Worm (Caenorhabditis elegans) whole organism, L4/young adult: ENCODE data around the gene Y41C4A.7.

Experiments
- W03F9.2 ChIP-seq: fragments of 150-350 bp; optimal IDR thresholded peaks from 2 replicates; lab custom pipeline; 2014; ENCODE audit warnings: missing biosample characterization, missing genetic modification characterization
- dao-5 ChIP-seq: sonication (generic microtip); optimal IDR thresholded peaks from 2 replicates; lab custom pipeline; 2016; ENCODE audit warnings: missing genotype, missing genetic modification characterization, moderate library complexity, missing compliant biosample characterization
- him-1 ChIP-seq: sonication (generic microtip); optimal IDR thresholded peaks from 2 replicates; lab custom pipeline; 2016; ENCODE audit warnings: missing genotype, missing genetic modification reagents, missing genetic modification characterization, missing compliant biosample characterization

DNA sequence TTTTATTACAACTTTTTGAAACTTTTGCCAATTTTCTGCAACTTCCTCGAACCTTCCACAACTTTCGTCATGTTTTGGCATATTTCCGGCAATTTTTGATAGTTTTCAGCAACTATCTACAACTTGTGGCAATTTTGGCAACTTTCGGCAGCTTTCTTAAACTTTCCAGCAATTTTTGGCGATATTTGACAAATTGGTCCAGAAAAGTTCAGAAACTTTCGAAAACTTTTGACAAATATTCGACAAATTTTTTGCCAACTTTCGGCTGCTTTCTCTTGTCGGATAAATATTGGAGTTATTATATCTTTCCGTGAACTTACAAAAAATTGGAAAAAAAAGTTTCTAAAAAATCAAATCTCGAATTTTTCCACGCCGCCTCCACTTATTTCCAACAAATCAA, 31.6 kb downstream of the Y41C4A.7 start, which contains the start of gene Y41C4A.18:
- TF ChIP-seq him-1 (tag; lab: Kevin White, UChicago) (no peak), dao-5 (tag; lab: Kevin White, UChicago) (no peak), W03F9.2 (no peak)
